Fruit fly (Drosophila melanogaster) whole organism, adult: ENCODE results near the gene wdn.
"Not testable (repeated sequence)": the region's sequence is repeated elsewhere in the genome, so short reads cannot be mapped to it uniquely, and the experiment has no call there.

Source experiments
- CG11617 ChIP-seq: fragments of 200-800 bp; sonication (Bioruptor generic); optimal IDR thresholded peaks from 2 replicates; lab custom pipeline; 2017; ENCODE audit warnings: mild to moderate bottlenecking, missing biosample characterization, missing genetic modification reagents, missing genetic modification characterization
- CG12768 ChIP-seq: fragments of 200-800 bp; sonication (Bioruptor generic); optimal IDR thresholded peaks from 2 replicates; lab custom pipeline; 2017; ENCODE audit warnings: missing biosample characterization, missing genetic modification characterization, mild to moderate bottlenecking, moderate library complexity, missing genetic modification reagents
- CG14711 ChIP-seq: fragments of 200-800 bp; sonication (Bioruptor generic); optimal IDR thresholded peaks from 2 replicates; lab custom pipeline; 2018; ENCODE audit warnings: missing biosample characterization, mild to moderate bottlenecking, missing genetic modification characterization, moderate library complexity
- CG33017 ChIP-seq: fragments of 200-800 bp; sonication (Bioruptor generic); optimal IDR thresholded peaks from 2 replicates; lab custom pipeline; 2018; ENCODE audit warnings: missing biosample characterization, mild to moderate bottlenecking, missing genetic modification characterization, moderate library complexity
- CG5204 ChIP-seq: fragments of 200-800 bp; sonication (Bioruptor generic); optimal IDR thresholded peaks from 2 replicates; lab custom pipeline; 2016; ENCODE audit warnings: missing biosample characterization, missing genetic modification characterization
- CG7045 ChIP-seq: fragments of 200-800 bp; sonication (Bioruptor generic); optimal IDR thresholded peaks from 2 replicates; lab custom pipeline; 2017; ENCODE audit warnings: missing biosample characterization, mild to moderate bottlenecking, missing genetic modification characterization
- CG7101 ChIP-seq: fragments of 200-800 bp; sonication (Bioruptor generic); optimal IDR thresholded peaks from 2 replicates; lab custom pipeline; 2018; ENCODE audit warnings: missing biosample characterization, mild to moderate bottlenecking, missing genetic modification characterization, moderate library complexity
- Clk ChIP-seq: fragments of 200-800 bp; sonication (Bioruptor generic); optimal IDR thresholded peaks from 2 replicates; lab custom pipeline; 2017; ENCODE audit warnings: missing biosample characterization, missing genetic modification characterization
- Crg-1 ChIP-seq: fragments of 200-800 bp; sonication (Bioruptor generic); optimal IDR thresholded peaks from 2 replicates; lab custom pipeline; 2016; ENCODE audit warnings: missing biosample characterization, missing genetic modification characterization
- Hr96 ChIP-seq: fragments of 200-800 bp; sonication (Bioruptor generic); optimal IDR thresholded peaks from 2 replicates; lab custom pipeline; 2016; ENCODE audit warnings: missing biosample characterization, missing genetic modification characterization
- Mnt ChIP-seq: fragments of 200-800 bp; sonication (Bioruptor generic); optimal IDR thresholded peaks from 2 replicates; lab custom pipeline; 2016; ENCODE audit warnings: missing biosample characterization, mild to moderate bottlenecking, missing genetic modification characterization
- cnc ChIP-seq, 2 experiments: fragments of >200 bp; optimal IDR thresholded peaks; 2 replicates each; lab custom pipeline; 2017
- kay ChIP-seq: fragments of 200-800 bp; sonication (Bioruptor generic); peaks from one replicate; lab custom pipeline; 2016; ENCODE audit warnings: missing biosample characterization, missing genetic modification characterization, borderline replicate concordance
- ovo ChIP-seq: fragments of 200-800 bp; sonication (Bioruptor generic); optimal IDR thresholded peaks from 2 replicates; lab custom pipeline; 2016; ENCODE audit warnings: missing biosample characterization, missing genetic modification characterization
- pad ChIP-seq: fragments of 200-800 bp; sonication (Bioruptor generic); optimal IDR thresholded peaks from 3 replicates; lab custom pipeline; 2017; ENCODE audit warnings: missing biosample characterization, missing genetic modification characterization, mild to moderate bottlenecking, moderate library complexity, missing genetic modification reagents
- tj ChIP-seq: fragments of 200-800 bp; sonication (Bioruptor generic); optimal IDR thresholded peaks from 3 replicates; lab custom pipeline; 2017; ENCODE audit warnings: missing biosample characterization, mild to moderate bottlenecking, missing genetic modification characterization, moderate library complexity
- toe ChIP-seq: fragments of 200-800 bp; sonication (Bioruptor generic); optimal IDR thresholded peaks from 2 replicates; lab custom pipeline; 2016; ENCODE audit warnings: missing biosample characterization, missing genetic modification characterization

Gene wdn

dm6 chr3R:28789317-28789716 lies 21.8 kb downstream of the wdn start, which contains the start of gene CG34295:
Gene CG34295 (plus strand): TSS chr3R:28789617.
- TF ChIP-seq cnc (optimal IDR thresholded peaks at IDR 0.05; lab: Kevin White, UChicago) (no peak), ovo (GFP tag; lab: Kevin White, UChicago) (no peak), Clk (no peak), CG12768 (GFP tag; lab: Kevin White, UChicago) (no peak), CG7045 (GFP tag; lab: Kevin White, UChicago) (no peak), kay (GFP tag; lab: Kevin White, UChicago) (no peak), pad (no peak), CG11617 (GFP tag; lab: Kevin White, UChicago) (no peak), toe (GFP tag; lab: Kevin White, UChicago) (no peak), CG7101 (no peak), Crg-1 (GFP tag; lab: Kevin White, UChicago) (no peak), Hr96 (no peak), CG14711 (no peak)

dm6 chr3R:28775703-28776102 lies 35.4 kb downstream of the wdn start:
- TF ChIP-seq kay (GFP tag; lab: Kevin White, UChicago) (no peak), CG7101 (no peak), CG5204 (GFP tag; lab: Kevin White, UChicago) (no peak), Hr96 (no peak), CG14711 (no peak), toe (GFP tag; lab: Kevin White, UChicago) (no peak), CG33017 (tag; lab: Kevin White, UChicago) (no peak), CG11617 (GFP tag; lab: Kevin White, UChicago) (no peak), tj (no peak), CG7045 (GFP tag; lab: Kevin White, UChicago) (no peak), ovo (GFP tag; lab: Kevin White, UChicago) (no peak), pad (no peak), Clk (no peak), Mnt (GFP tag; lab: Kevin White, UChicago) (no peak)

dm6 chr3R:28758134-28758533 lies 53.0 kb downstream of the wdn start, which contains the start of gene aqrs:
Gene aqrs (minus strand): TSS chr3R:28758234.
- not testable (repeated sequence) for TF ChIP-seq pad; CG7101; CG12768 (GFP tag; lab: Kevin White, UChicago)
